Fruit fly (Drosophila melanogaster): Measurements from ENCODE around the gene CG11151.

The CG11151 gene

DNA sequence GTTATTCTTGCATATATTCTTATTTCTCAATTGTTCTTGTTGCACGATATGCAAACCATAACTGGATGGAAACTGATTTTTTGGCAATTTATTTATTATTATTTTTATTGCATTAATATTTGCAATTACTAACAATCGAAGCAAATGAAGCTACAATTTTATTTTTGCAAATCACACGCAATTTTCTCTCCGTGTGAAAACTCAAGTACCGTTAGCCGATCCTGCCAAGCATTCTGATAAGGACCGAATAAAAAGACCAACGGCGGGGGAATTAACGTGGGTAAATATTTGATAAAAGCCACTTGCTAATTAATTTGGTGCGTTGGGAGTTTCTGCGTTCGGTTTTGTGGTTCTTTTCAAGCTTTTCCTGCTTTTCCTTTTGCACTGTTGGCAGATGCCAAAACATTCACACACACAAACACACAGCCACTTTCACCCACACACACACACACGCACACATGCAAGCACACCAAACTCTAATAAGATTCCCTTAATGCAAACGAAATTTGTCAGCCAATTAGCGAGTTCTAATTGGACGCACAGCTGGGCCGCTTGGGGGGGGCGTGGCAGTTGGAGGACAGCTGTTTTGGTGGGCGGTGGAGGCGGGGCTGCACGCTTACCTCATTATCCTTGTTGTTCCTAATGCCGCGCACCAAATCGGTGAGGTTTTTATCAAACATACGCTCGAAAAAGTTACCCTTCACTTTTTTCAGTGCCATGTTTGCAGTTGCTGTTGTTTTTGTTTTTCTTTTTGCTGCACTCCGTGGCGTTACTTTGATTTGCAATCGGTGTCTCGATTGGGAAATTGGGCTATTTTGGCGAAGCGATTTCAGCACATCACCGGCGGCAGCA is 4.0 kb upstream of the CG11151 start (continued):
- TF ChIP-seq YL-1 (GFP tag; optimal IDR thresholded peaks at IDR 0.05) (peak; percentile 25), sob (GFP tag; IDR thresholded peaks at IDR 0.05) (no peak), wdn (GFP tag; IDR thresholded peaks at IDR 0.05) (no peak), salm (tag; optimal IDR thresholded peaks at IDR 0.05) (no peak), CG16813 (GFP tag; IDR thresholded peaks at IDR 0.05; ENCODE audit: partially characterized antibody) (no peak), NK7.1 (GFP tag; optimal IDR thresholded peaks at IDR 0.05) (no peak), CG12104 (GFP tag; optimal IDR thresholded peaks at IDR 0.05) (no peak), CG18262 (tag; optimal IDR thresholded peaks at IDR 0.05) (no peak), CG42726 (GFP tag; IDR thresholded peaks at IDR 0.05; ENCODE audit: partially characterized antibody) (no peak), B-H1 (GFP tag; IDR thresholded peaks at IDR 0.05) (no peak), dpn (GFP tag; optimal IDR thresholded peaks at IDR 0.05) (no peak), CG15601 (tag; optimal IDR thresholded peaks at IDR 0.05) (no peak), NfI (GFP tag; optimal IDR thresholded peaks at IDR 0.05) (no peak), CG15011 (GFP tag; optimal IDR thresholded peaks at IDR 0.05) (no peak), CG14710 (tag; optimal IDR thresholded peaks at IDR 0.05) (no peak), Eip74EF (GFP tag; optimal IDR thresholded peaks at IDR 0.05) (peak in 1 of 2 experiments; percentile 29), CG17359 (tag; optimal IDR thresholded peaks at IDR 0.05) (no peak), luna (GFP tag; optimal IDR thresholded peaks at IDR 0.05) (no peak), CG11247 (GFP tag; IDR thresholded peaks at IDR 0.05) (no peak), da (GFP tag; optimal IDR thresholded peaks at IDR 0.05) (no peak), zf30C (GFP tag; optimal IDR thresholded peaks at IDR 0.05) (peak; percentile 60), Meics (GFP tag; optimal IDR thresholded peaks at IDR 0.05) (no peak), CG14050 (GFP tag; IDR thresholded peaks at IDR 0.05) (no peak), CG11456 (GFP tag; IDR thresholded peaks at IDR 0.05) (no peak), Bdp1 (GFP tag; optimal IDR thresholded peaks at IDR 0.05) (no peak), Vsx1 (GFP tag; optimal IDR thresholded peaks at IDR 0.05) (peak; percentile 79), gcm2 (GFP tag; optimal IDR thresholded peaks at IDR 0.05) (no peak), Max (GFP tag; optimal IDR thresholded peaks at IDR 0.05) (no peak), CG3995 (GFP tag; optimal IDR thresholded peaks at IDR 0.05) (no peak), CG33213 (GFP tag; optimal IDR thresholded peaks at IDR 0.05) (no peak), en (GFP tag; optimal IDR thresholded peaks at IDR 0.05) (no peak), ftz-f1 (GFP tag; optimal IDR thresholded peaks at IDR 0.05) (no peak), CG11398 (GFP tag; optimal IDR thresholded peaks at IDR 0.05) (no peak), jumu (GFP tag; optimal IDR thresholded peaks at IDR 0.05) (no peak), CG12236 (GFP tag; optimal IDR thresholded peaks at IDR 0.05) (no peak), twi (tag; optimal IDR thresholded peaks at IDR 0.05) (no peak), CG13894 (tag; optimal IDR thresholded peaks at IDR 0.05) (no peak), CG3847 (GFP tag; IDR thresholded peaks at IDR 0.05) (no peak), CG5953 (GFP tag; IDR thresholded peaks at IDR 0.05) (no peak), CG16815 (GFP tag; optimal IDR thresholded peaks at IDR 0.05) (no peak), Drgx (GFP tag; IDR thresholded peaks at IDR 0.05) (peak; percentile 17; the same call in 1 of the 2 replicates), CG30020 (tag; optimal IDR thresholded peaks at IDR 0.05) (no peak), Mes4 (GFP tag; optimal IDR thresholded peaks at IDR 0.05) (no peak), nmo (GFP tag; optimal IDR thresholded peaks at IDR 0.05) (peak; percentile 1), crp (GFP tag; optimal IDR thresholded peaks at IDR 0.05) (peak in 1 of 2 experiments; percentile 26), CG17912 (GFP tag; optimal IDR thresholded peaks at IDR 0.05) (no peak), caup (GFP tag; optimal IDR thresholded peaks at IDR 0.05; ENCODE audit: severe bottlenecking) (peak; percentile 10), Nf-YC (tag; optimal IDR thresholded peaks at IDR 0.05) (peak; percentile 4), dati (GFP tag; IDR thresholded peaks at IDR 0.05) (no peak)
